Worm (Caenorhabditis elegans) whole organism, late embryonic: ENCODE data around the gene col-173.
A peak's percentile ranks its signal among the peaks of the same experiment; 100 is the strongest.

Experiments used
- C08G9.2 ChIP-seq: sonication (generic microtip); optimal IDR thresholded peaks from 2 replicates; lab custom pipeline; 2016; ENCODE audit warnings: mild to moderate bottlenecking, missing genetic modification characterization, moderate library complexity, missing compliant biosample characterization
- C38D4.7 ChIP-seq: fragments of 200-800 bp; sonication (Bioruptor generic); optimal IDR thresholded peaks from 2 replicates; lab custom pipeline; 2018; ENCODE audit warnings: mild to moderate bottlenecking, missing genetic modification characterization, moderate library complexity, missing compliant biosample characterization
- F13H6.1 ChIP-seq: sonication (generic microtip); optimal IDR thresholded peaks from 2 replicates; lab custom pipeline; 2016; ENCODE audit warnings: missing genetic modification characterization, missing compliant biosample characterization
- K02D7.2 ChIP-seq: sonication (generic microtip); optimal IDR thresholded peaks from 2 replicates; lab custom pipeline; 2017; ENCODE audit warnings: mild to moderate bottlenecking, missing genetic modification characterization, missing compliant biosample characterization
- T23F11.4 ChIP-seq: fragments of 200-800 bp; sonication (Bioruptor generic); optimal IDR thresholded peaks from 2 replicates; lab custom pipeline; 2018; ENCODE audit warnings: mild to moderate bottlenecking, missing genetic modification characterization, missing compliant biosample characterization
- ahr-1 ChIP-seq: sonication (generic microtip); optimal IDR thresholded peaks from 2 replicates; lab custom pipeline; 2016; ENCODE audit warnings: missing genetic modification characterization, missing compliant biosample characterization
- ceh-14 ChIP-seq: sonication (generic microtip); optimal IDR thresholded peaks from 2 replicates; lab custom pipeline; 2016; ENCODE audit warnings: missing genotype, missing genetic modification characterization, missing compliant biosample characterization
- ceh-18 ChIP-seq: sonication (generic microtip); optimal IDR thresholded peaks from 2 replicates; lab custom pipeline; 2016; ENCODE audit warnings: missing genetic modification characterization, missing compliant biosample characterization
- ceh-19 ChIP-seq: fragments of 200-800 bp; sonication (Bioruptor generic); optimal IDR thresholded peaks from 2 replicates; lab custom pipeline; 2018; ENCODE audit warnings: mild to moderate bottlenecking, missing genetic modification characterization, missing compliant biosample characterization
- ceh-22 ChIP-seq: sonication (generic microtip); optimal IDR thresholded peaks from 2 replicates; lab custom pipeline; 2017; ENCODE audit warnings: missing biosample characterization, missing genetic modification characterization
- ceh-24 ChIP-seq: sonication (generic microtip); optimal IDR thresholded peaks from 2 replicates; lab custom pipeline; 2016; ENCODE audit warnings: mild to moderate bottlenecking, missing genetic modification characterization, missing compliant biosample characterization
- ceh-30 ChIP-seq: fragments of 150-350 bp; optimal IDR thresholded peaks from 2 replicates; lab custom pipeline; 2014; ENCODE audit warnings: missing biosample characterization, missing genetic modification characterization
- ceh-45 ChIP-seq: fragments of 200-800 bp; sonication (Bioruptor generic); IDR thresholded peaks from 2 replicates; pipeline ENCODE4 v1.3.6; 2022; ENCODE audit warnings: missing genetic modification reagents, missing genetic modification characterization, missing compliant biosample characterization
- ceh-48 ChIP-seq: sonication (generic microtip); optimal IDR thresholded peaks from 2 replicates; lab custom pipeline; 2016; ENCODE audit warnings: missing genetic modification characterization, inconsistent platforms, missing compliant biosample characterization
- ceh-6 ChIP-seq: fragments of 200-800 bp; sonication (Bioruptor generic); optimal IDR thresholded peaks from 2 replicates; lab custom pipeline; 2018; ENCODE audit warnings: mild to moderate bottlenecking, missing genetic modification characterization, missing compliant biosample characterization
- ceh-9 ChIP-seq: sonication (generic microtip); optimal IDR thresholded peaks from 2 replicates; lab custom pipeline; 2016; ENCODE audit warnings: mild to moderate bottlenecking, missing genetic modification characterization, inconsistent platforms, missing compliant biosample characterization
- elt-2 ChIP-seq: sonication (generic microtip); optimal IDR thresholded peaks from 2 replicates; lab custom pipeline; 2016; ENCODE audit warnings: missing genetic modification reagents, missing genetic modification characterization, missing compliant biosample characterization
- elt-4 ChIP-seq: sonication (generic microtip); optimal IDR thresholded peaks from 2 replicates; lab custom pipeline; 2016; ENCODE audit warnings: missing genetic modification characterization, missing compliant biosample characterization
- ets-4 ChIP-seq: sonication (generic microtip); optimal IDR thresholded peaks from 2 replicates; lab custom pipeline; 2016; ENCODE audit warnings: missing genetic modification characterization, missing compliant biosample characterization
- fkh-6 ChIP-seq: sonication (generic microtip); optimal IDR thresholded peaks from 2 replicates; lab custom pipeline; 2016; ENCODE audit warnings: missing genetic modification characterization, missing compliant biosample characterization
- gmeb-2 ChIP-seq: sonication (generic microtip); optimal IDR thresholded peaks from 2 replicates; lab custom pipeline; 2016; ENCODE audit warnings: missing genetic modification characterization, inconsistent platforms, missing compliant biosample characterization
- hlh-13 ChIP-seq: fragments of 200-800 bp; sonication (Bioruptor generic); optimal IDR thresholded peaks from 2 replicates; lab custom pipeline; 2018; ENCODE audit warnings: mild to moderate bottlenecking, missing genetic modification characterization, missing compliant biosample characterization
- hlh-15 ChIP-seq: sonication (generic microtip); optimal IDR thresholded peaks from 2 replicates; lab custom pipeline; 2016; ENCODE audit warnings: missing genetic modification characterization, missing compliant biosample characterization
- hlh-30 ChIP-seq: sonication (generic microtip); optimal IDR thresholded peaks from 2 replicates; lab custom pipeline; 2017; ENCODE audit warnings: antibody characterized with exemption, missing genetic modification characterization, missing compliant biosample characterization; ENCODE audit not compliant: insufficient read depth
- hlh-6 ChIP-seq: sonication (generic microtip); optimal IDR thresholded peaks from 2 replicates; lab custom pipeline; 2016; ENCODE audit warnings: missing genotype, missing genetic modification characterization, missing compliant biosample characterization
- hlh-8 ChIP-seq: sonication (generic microtip); optimal IDR thresholded peaks from 2 replicates; lab custom pipeline; 2016; ENCODE audit warnings: missing genotype, missing genetic modification characterization, missing compliant biosample characterization
- lin-11 ChIP-seq: fragments of 200-800 bp; sonication (Bioruptor generic); optimal IDR thresholded peaks from 2 replicates; lab custom pipeline; 2018; ENCODE audit warnings: mild to moderate bottlenecking, missing genetic modification characterization, missing compliant biosample characterization
- madf-2 ChIP-seq: sonication (generic microtip); optimal IDR thresholded peaks from 2 replicates; lab custom pipeline; 2017; ENCODE audit warnings: missing genetic modification characterization, missing compliant biosample characterization
- mec-3 ChIP-seq: sonication (generic microtip); optimal IDR thresholded peaks from 2 replicates; lab custom pipeline; 2016; ENCODE audit warnings: borderline replicate concordance, missing genetic modification characterization, missing compliant biosample characterization
- nfya-1 ChIP-seq: sonication (generic microtip); optimal IDR thresholded peaks from 2 replicates; lab custom pipeline; 2017; ENCODE audit warnings: missing genetic modification characterization, mild to moderate bottlenecking, missing compliant biosample characterization, antibody characterized with exemption, moderate library complexity
- pat-9 ChIP-seq: fragments of 200-800 bp; sonication (Bioruptor generic); optimal IDR thresholded peaks from 2 replicates; lab custom pipeline; 2018; ENCODE audit warnings: mild to moderate bottlenecking, missing genetic modification characterization, moderate library complexity, missing compliant biosample characterization
- pax-1 ChIP-seq: fragments of 150-350 bp; optimal IDR thresholded peaks from 2 replicates; lab custom pipeline; 2014; ENCODE audit warnings: missing biosample characterization, missing genetic modification characterization
- pha-4 ChIP-seq: fragments of 150-350 bp; optimal IDR thresholded peaks from 2 replicates; lab custom pipeline; 2018; ENCODE audit warnings: missing biosample characterization, missing genetic modification reagents, missing genetic modification characterization
- pqm-1 ChIP-seq: sonication (generic microtip); optimal IDR thresholded peaks from 2 replicates; lab custom pipeline; 2016; ENCODE audit warnings: missing genetic modification characterization, missing compliant biosample characterization
- pros-1 ChIP-seq: fragments of 150-350 bp; optimal IDR thresholded peaks from 2 replicates; lab custom pipeline; 2014; ENCODE audit warnings: missing biosample characterization, missing genetic modification reagents, missing genetic modification characterization
- ref-2 ChIP-seq: sonication (generic microtip); optimal IDR thresholded peaks from 2 replicates; lab custom pipeline; 2016; ENCODE audit warnings: missing genetic modification characterization, missing compliant biosample characterization
- sdc-2 ChIP-seq: sonication (generic microtip); optimal IDR thresholded peaks from 2 replicates; lab custom pipeline; 2016; ENCODE audit warnings: missing genotype, missing genetic modification characterization, missing compliant biosample characterization
- sox-4 ChIP-seq: sonication (generic microtip); optimal IDR thresholded peaks from 2 replicates; lab custom pipeline; 2017; ENCODE audit warnings: mild to moderate bottlenecking, missing genetic modification characterization, inconsistent platforms, missing compliant biosample characterization
- tbx-2 ChIP-seq: sonication (generic microtip); optimal IDR thresholded peaks from 2 replicates; lab custom pipeline; 2016; ENCODE audit warnings: missing genetic modification characterization, missing compliant biosample characterization
- tbx-7 ChIP-seq: sonication (generic microtip); optimal IDR thresholded peaks from 2 replicates; lab custom pipeline; 2016; ENCODE audit warnings: missing genotype, missing genetic modification characterization, missing compliant biosample characterization
- ttx-3 ChIP-seq: sonication (generic microtip); optimal IDR thresholded peaks from 2 replicates; lab custom pipeline; 2016; ENCODE audit warnings: missing genetic modification reagents, missing genetic modification characterization, missing compliant biosample characterization
- unc-3 ChIP-seq, 2 experiments: fragments of 200-800 bp in 1 of 2; sonication (Bioruptor generic) in 1 of 2; sonication (generic microtip) in 1 of 2; conservative IDR thresholded peaks in 1 of 2; optimal IDR thresholded peaks in 1 of 2; 2 replicates each; pipeline versions ENCODE4 v1.3.6 to Lab custom; 2016 to 2022; ENCODE audit warnings: missing compliant biosample characterization in 2 of 2, missing genetic modification characterization in 2 of 2, missing genetic modification reagents in 1 of 2
- unc-42 ChIP-seq: sonication (generic microtip); optimal IDR thresholded peaks from 2 replicates; lab custom pipeline; 2016; ENCODE audit warnings: missing genotype, missing genetic modification characterization, missing compliant biosample characterization
- unc-55 ChIP-seq: sonication (generic microtip); optimal IDR thresholded peaks from 2 replicates; lab custom pipeline; 2017; ENCODE audit warnings: missing biosample characterization, missing genetic modification reagents, missing genetic modification characterization
- unc-86 ChIP-seq: sonication (generic microtip); optimal IDR thresholded peaks from 2 replicates; lab custom pipeline; 2016; ENCODE audit warnings: missing genetic modification characterization, missing compliant biosample characterization
- ztf-16 ChIP-seq: sonication (generic microtip); optimal IDR thresholded peaks from 2 replicates; lab custom pipeline; 2017; ENCODE audit warnings: missing genetic modification characterization, missing compliant biosample characterization

Gene col-173

ce11 chrX:6905581-6905980, 28.2 kb upstream of the col-173 start:
- peak; percentile 76 for TF ChIP-seq elt-2
- no peak for TF ChIP-seq hlh-30

ce11 chrX:6904064-6904771, 26.9 kb upstream of the col-173 start, which contains the start of gene sid-5:
TSS of gene sid-5 (plus strand) at chrX:6904721.
- TF ChIP-seq fkh-6 (tag; lab: Kevin White, UChicago) (no peak), ets-4 (tag; lab: Kevin White, UChicago) (no peak), K02D7.2 (no peak), pros-1 (tag; lab: Kevin White, UChicago) (no peak), madf-2 (tag; lab: Kevin White, UChicago) (no peak), hlh-15 (no peak), sdc-2 (tag; lab: Kevin White, UChicago) (no peak), hlh-6 (tag; lab: Kevin White, UChicago) (no peak), C38D4.7 (no peak), tbx-2 (tag; lab: Kevin White, UChicago) (no peak), ceh-6 (GFP tag; lab: Kevin White, UChicago) (no peak), ceh-24 (no peak), hlh-8 (no peak), gmeb-2 (tag; lab: Kevin White, UChicago) (no peak), C08G9.2 (tag; lab: Kevin White, UChicago) (no peak), tbx-7 (tag; lab: Kevin White, UChicago) (no peak), unc-3 (GFP tag; conservative IDR thresholded peaks at IDR 0.05; lab: Robert Waterston, UW) (no peak), unc-3 (tag; optimal IDR thresholded peaks at IDR 0.05; lab: Kevin White, UChicago) (no peak), ref-2 (tag; lab: Kevin White, UChicago) (no peak)

ce11 chrX:6902958-6903357, 25.6 kb upstream of the col-173 start:
- peak; percentile 51 for TF ChIP-seq fkh-6 (tag; lab: Kevin White, UChicago)
- peak; percentile 76 for TF ChIP-seq gmeb-2 (tag; lab: Kevin White, UChicago)
- no peak for TF ChIP-seq unc-55 (GFP tag; lab: Kevin White, UChicago)
- peak; percentile 68 for TF ChIP-seq pat-9 (tag; lab: Kevin White, UChicago)
- peak; percentile 10 for TF ChIP-seq T23F11.4 (GFP tag; lab: Kevin White, UChicago)
- TF ChIP-seq ceh-6 (GFP tag; lab: Kevin White, UChicago), result peak; percentile 75
- TF ChIP-seq unc-86 (tag; lab: Kevin White, UChicago), result peak; percentile 37
- TF ChIP-seq ceh-14 (tag; lab: Kevin White, UChicago), result peak; percentile 65
- TF ChIP-seq F13H6.1 (tag; lab: Kevin White, UChicago), result no peak
- TF ChIP-seq pax-1 (tag; lab: Kevin White, UChicago), result no peak
- peak; percentile 63 for TF ChIP-seq tbx-2 (tag; lab: Kevin White, UChicago)
- TF ChIP-seq ahr-1 (tag; lab: Kevin White, UChicago), result no peak
- no peak for TF ChIP-seq unc-42
- peak; percentile 63 for TF ChIP-seq lin-11
- TF ChIP-seq madf-2 (tag; lab: Kevin White, UChicago), result peak; percentile 47
- TF ChIP-seq elt-2, result peak; percentile 77
- no peak for TF ChIP-seq mec-3 (tag; lab: Kevin White, UChicago)
- TF ChIP-seq hlh-8, result peak; percentile 26
- peak; percentile 33 for TF ChIP-seq ceh-18
- TF ChIP-seq ttx-3, result peak; percentile 50
- TF ChIP-seq ref-2 (tag; lab: Kevin White, UChicago), result peak; percentile 41
- TF ChIP-seq ceh-22 (tag; lab: Kevin White, UChicago), result no peak
- peak; percentile 79 for TF ChIP-seq hlh-6 (tag; lab: Kevin White, UChicago)
- TF ChIP-seq ceh-9 (tag; lab: Kevin White, UChicago), result no peak
- TF ChIP-seq sox-4 (tag; lab: Kevin White, UChicago), result peak; percentile 61
- TF ChIP-seq C08G9.2 (tag; lab: Kevin White, UChicago), result no peak
- peak; percentile 62 for TF ChIP-seq ceh-19 (GFP tag; lab: Kevin White, UChicago)
- TF ChIP-seq elt-4 (tag; lab: Kevin White, UChicago), result no peak
- no peak for TF ChIP-seq pha-4 (tag; lab: Kevin White, UChicago)
- peak; percentile 64 for TF ChIP-seq sdc-2 (tag; lab: Kevin White, UChicago)
- no peak for TF ChIP-seq hlh-13
- TF ChIP-seq ceh-30 (tag; lab: Kevin White, UChicago), result peak; percentile 8
- TF ChIP-seq pqm-1 (tag; lab: Kevin White, UChicago), result peak; percentile 64
- TF ChIP-seq ceh-48, result peak; percentile 46
- 0 out of 2 replicates have a peak, but pooled peaks have one; percentile 56 for TF ChIP-seq ceh-45 (GFP tag; lab: Robert Waterston, UW)
- TF ChIP-seq nfya-1 (tag; lab: Kevin White, UChicago), result peak; percentile 40
- TF ChIP-seq ztf-16, result peak; percentile 71
- no peak for TF ChIP-seq hlh-30
